Fruit fly (Drosophila melanogaster) whole organism, embryonic: ENCODE results near the gene Rh5.

Experiments used
- Atf6 ChIP-seq: fragments of 200-800 bp; sonication (Bioruptor generic); IDR thresholded peaks from 2 replicates; pipeline ENCODE4 v1.3.6; 2022; ENCODE audit warnings: missing biosample characterization, missing genetic modification characterization
- CG11695 ChIP-seq: fragments of 200-800 bp; sonication (Bioruptor generic); IDR thresholded peaks from 3 replicates; pipeline ENCODE4 v1.3.6; 2022; ENCODE audit warnings: missing biosample characterization, missing genetic modification characterization
- CG14710 ChIP-seq: fragments of 200-800 bp; sonication (Bioruptor generic); optimal IDR thresholded peaks from 3 replicates; lab custom pipeline; 2019; ENCODE audit warnings: missing biosample characterization, mild to moderate bottlenecking, missing genetic modification characterization, moderate library complexity
- CG15601 ChIP-seq: fragments of 200-800 bp; sonication (Bioruptor generic); optimal IDR thresholded peaks from 3 replicates; lab custom pipeline; 2019; ENCODE audit warnings: missing biosample characterization, mild to moderate bottlenecking, missing genetic modification characterization, moderate library complexity
- CG18476 ChIP-seq: fragments of 200-800 bp; sonication (Bioruptor generic); optimal IDR thresholded peaks from 2 replicates; lab custom pipeline; 2016; ENCODE audit warnings: missing biosample characterization, mild to moderate bottlenecking, missing genetic modification characterization
- CG18619 ChIP-seq: fragments of 200-800 bp; sonication (Bioruptor generic); optimal IDR thresholded peaks from 3 replicates; lab custom pipeline; 2017; ENCODE audit warnings: missing biosample characterization, mild to moderate bottlenecking, missing genetic modification characterization
- CG2199 ChIP-seq: fragments of 200-800 bp; sonication (Bioruptor generic); IDR thresholded peaks from 3 replicates; pipeline ENCODE4 v1.3.6; 2022; ENCODE audit warnings: missing biosample characterization, missing genetic modification characterization
- CG31388 ChIP-seq: fragments of 200-800 bp; sonication (Bioruptor generic); optimal IDR thresholded peaks from 2 replicates; lab custom pipeline; 2016; ENCODE audit warnings: missing biosample characterization, missing genetic modification characterization
- CG4360 ChIP-seq: fragments of 200-800 bp; sonication (Bioruptor generic); IDR thresholded peaks from 2 replicates; pipeline ENCODE4 v1.3.6; 2022; ENCODE audit warnings: missing biosample characterization, missing genetic modification characterization
- CG7963 ChIP-seq: fragments of 200-800 bp; sonication (Bioruptor generic); IDR thresholded peaks from 3 replicates; pipeline ENCODE4 v1.3.6; 2022; ENCODE audit warnings: missing biosample characterization, missing genetic modification characterization; ENCODE audit not compliant: partially characterized antibody
- CG8388 ChIP-seq: fragments of 200-800 bp; sonication (Bioruptor generic); optimal IDR thresholded peaks from 2 replicates; lab custom pipeline; 2019; ENCODE audit warnings: missing biosample characterization, mild to moderate bottlenecking, missing genetic modification characterization, moderate library complexity
- CG8924 ChIP-seq: fragments of 200-800 bp; optimal IDR thresholded peaks from 3 replicates; lab custom pipeline; 2019; ENCODE audit warnings: missing biosample characterization, mild to moderate bottlenecking, missing genetic modification characterization, moderate library complexity
- Deaf1 ChIP-seq: fragments of 200-800 bp; optimal IDR thresholded peaks from 3 replicates; lab custom pipeline; 2019; ENCODE audit warnings: missing biosample characterization, mild to moderate bottlenecking, missing genetic modification characterization, moderate library complexity
- Elba2 ChIP-seq: fragments of 200-800 bp; sonication (Bioruptor generic); optimal IDR thresholded peaks from 3 replicates; lab custom pipeline; 2016; ENCODE audit warnings: missing biosample characterization, missing genetic modification characterization
- HLH3B ChIP-seq: fragments of 200-800 bp; sonication (Bioruptor generic); IDR thresholded peaks from 2 replicates; pipeline ENCODE4 v1.3.6; 2022; ENCODE audit warnings: missing biosample characterization, missing genetic modification characterization
- HLHmδ ChIP-seq: fragments of 200-800 bp; sonication (Bioruptor generic); optimal IDR thresholded peaks from 2 replicates; lab custom pipeline; 2018; ENCODE audit warnings: missing biosample characterization, mild to moderate bottlenecking, missing genetic modification characterization, moderate library complexity
- HmgZ ChIP-seq: fragments of 200-800 bp; sonication (Bioruptor generic); optimal IDR thresholded peaks from 2 replicates; lab custom pipeline; 2018; ENCODE audit warnings: missing biosample characterization, mild to moderate bottlenecking, missing genetic modification characterization
- Hmr ChIP-seq: fragments of 200-800 bp; sonication (Bioruptor generic); optimal IDR thresholded peaks from 3 replicates; lab custom pipeline; 2017; ENCODE audit warnings: mild to moderate bottlenecking, missing biosample characterization, missing genetic modification reagents, missing genetic modification characterization
- Hr51 ChIP-seq, 2 experiments: fragments of 200-800 bp; sonication (Bioruptor generic); optimal IDR thresholded peaks; 2 replicates in 1 of 2; 3 replicates in 1 of 2; lab custom pipeline; 2016 to 2018; ENCODE audit warnings: missing biosample characterization in 2 of 2, missing genetic modification characterization in 2 of 2, mild to moderate bottlenecking in 1 of 2, moderate library complexity in 1 of 2
- Kr ChIP-seq: fragments of 200-800 bp; sonication (Bioruptor generic); optimal IDR thresholded peaks from 2 replicates; lab custom pipeline; 2017; ENCODE audit warnings: missing biosample characterization, mild to moderate bottlenecking, missing genetic modification characterization
- MTF-1 ChIP-seq: fragments of 200-800 bp; sonication (Bioruptor generic); optimal IDR thresholded peaks from 2 replicates; lab custom pipeline; 2018; ENCODE audit warnings: missing biosample characterization, mild to moderate bottlenecking, missing genetic modification characterization, borderline replicate concordance
- Opbp ChIP-seq: fragments of 200-800 bp; sonication (Bioruptor generic); IDR thresholded peaks from 3 replicates; pipeline ENCODE4 v1.3.6; 2022; ENCODE audit warnings: missing biosample characterization, missing genetic modification characterization; ENCODE audit not compliant: partially characterized antibody
- PHDP ChIP-seq: fragments of 200-800 bp; sonication (Bioruptor generic); optimal IDR thresholded peaks from 3 replicates; lab custom pipeline; 2018; ENCODE audit warnings: missing biosample characterization, mild to moderate bottlenecking, missing genetic modification characterization, moderate library complexity
- Side ChIP-seq: fragments of 200-800 bp; sonication (Bioruptor generic); optimal IDR thresholded peaks from 2 replicates; lab custom pipeline; 2016; ENCODE audit warnings: missing biosample characterization, missing genetic modification characterization
- Sry-δ ChIP-seq: fragments of 200-800 bp; sonication (Bioruptor generic); optimal IDR thresholded peaks from 2 replicates; lab custom pipeline; 2016; ENCODE audit warnings: missing biosample characterization, missing genetic modification characterization
- Stat92E ChIP-seq, 3 experiments: fragments of >200 bp in 2 of 3; fragments of 200-800 bp in 1 of 3; sonication (Bioruptor generic) in 1 of 3; optimal IDR thresholded peaks; 2 replicates each; lab custom pipeline; 2017 to 2019; ENCODE audit warnings: missing biosample characterization in 3 of 3, missing genetic modification characterization in 3 of 3, mild to moderate bottlenecking in 1 of 3, moderate library complexity in 1 of 3
- TFAM ChIP-seq: fragments of 200-800 bp; sonication (Bioruptor generic); optimal IDR thresholded peaks from 2 replicates; lab custom pipeline; 2017; ENCODE audit warnings: missing biosample characterization, missing genetic modification characterization, inconsistent platforms
- ab ChIP-seq: fragments of 200-800 bp; sonication (Bioruptor generic); optimal IDR thresholded peaks from 2 replicates; lab custom pipeline; 2016; ENCODE audit warnings: missing biosample characterization, missing genetic modification characterization
- abd-A ChIP-seq: fragments of 200-800 bp; sonication (Bioruptor generic); optimal IDR thresholded peaks from 3 replicates; lab custom pipeline; 2019; ENCODE audit warnings: missing biosample characterization, mild to moderate bottlenecking, missing genetic modification characterization, moderate library complexity
- cato ChIP-seq: fragments of 200-800 bp; sonication (Bioruptor generic); optimal IDR thresholded peaks from 2 replicates; lab custom pipeline; 2016; ENCODE audit warnings: missing biosample characterization, missing genetic modification characterization, borderline replicate concordance
- chif ChIP-seq, 2 experiments: fragments of 200-800 bp; sonication (Bioruptor generic); optimal IDR thresholded peaks; 3 replicates each; lab custom pipeline; 2016; ENCODE audit warnings: missing biosample characterization in 2 of 2, missing genetic modification characterization in 2 of 2
- crc ChIP-seq: fragments of 200-800 bp; sonication (Bioruptor generic); optimal IDR thresholded peaks from 2 replicates; lab custom pipeline; 2016; ENCODE audit warnings: missing biosample characterization, missing genetic modification characterization
- gro ChIP-seq: fragments of 200-800 bp; sonication (Bioruptor generic); optimal IDR thresholded peaks from 2 replicates; lab custom pipeline; 2016; ENCODE audit warnings: missing biosample characterization, missing genetic modification characterization
- klu ChIP-seq: fragments of 200-800 bp; sonication (Bioruptor generic); IDR thresholded peaks from 2 replicates; pipeline ENCODE4 v1.3.6; 2022; ENCODE audit warnings: missing biosample characterization, missing genetic modification characterization
- lab ChIP-seq: fragments of 200-800 bp; sonication (Bioruptor generic); optimal IDR thresholded peaks from 3 replicates; lab custom pipeline; 2017; ENCODE audit warnings: missing biosample characterization, missing genetic modification characterization, mild to moderate bottlenecking, moderate library complexity, missing genetic modification reagents
- mirr ChIP-seq: fragments of 200-800 bp; sonication (Bioruptor generic); optimal IDR thresholded peaks from 3 replicates; lab custom pipeline; 2018; ENCODE audit warnings: missing biosample characterization, mild to moderate bottlenecking, missing genetic modification characterization
- nau ChIP-seq: fragments of 200-800 bp; sonication (Bioruptor generic); optimal IDR thresholded peaks from 3 replicates; lab custom pipeline; 2017; ENCODE audit warnings: missing biosample characterization, mild to moderate bottlenecking, missing genetic modification characterization, missing genetic modification reagents
- onecut ChIP-seq: fragments of 200-800 bp; sonication (Bioruptor generic); IDR thresholded peaks from 2 replicates; pipeline ENCODE4 v1.3.6; 2022; ENCODE audit warnings: missing biosample characterization, missing genetic modification characterization
- psq ChIP-seq: fragments of 200-800 bp; sonication (Bioruptor generic); optimal IDR thresholded peaks from 2 replicates; lab custom pipeline; 2017; ENCODE audit warnings: missing biosample characterization, missing genetic modification characterization
- pum ChIP-seq: fragments of 200-800 bp; sonication (Bioruptor generic); optimal IDR thresholded peaks from 2 replicates; lab custom pipeline; 2016; ENCODE audit warnings: missing biosample characterization, missing genetic modification characterization
- repo ChIP-seq: fragments of 200-800 bp; sonication (Bioruptor generic); optimal IDR thresholded peaks from 2 replicates; lab custom pipeline; 2016; ENCODE audit warnings: missing biosample characterization, missing genetic modification characterization
- sisA ChIP-seq: fragments of 200-800 bp; sonication (Bioruptor generic); IDR thresholded peaks from 2 replicates; pipeline ENCODE4 v1.3.6; 2022; ENCODE audit warnings: missing biosample characterization, missing genetic modification characterization
- so ChIP-seq: fragments of 200-800 bp; sonication (Bioruptor generic); IDR thresholded peaks from 3 replicates; pipeline ENCODE4 v1.3.6; 2022; ENCODE audit warnings: missing biosample characterization, missing genetic modification characterization
- sqz ChIP-seq: fragments of 200-800 bp; sonication (Bioruptor generic); optimal IDR thresholded peaks from 3 replicates; lab custom pipeline; 2018; ENCODE audit warnings: missing biosample characterization, mild to moderate bottlenecking, missing genetic modification characterization
- tll ChIP-seq, 2 experiments: fragments of 200-800 bp in 1 of 2; fragments of >200 bp in 1 of 2; sonication (Bioruptor generic) in 1 of 2; optimal IDR thresholded peaks; 2 replicates each; lab custom pipeline; 2017 to 2019; ENCODE audit warnings: missing biosample characterization in 2 of 2, missing genetic modification characterization in 2 of 2, mild to moderate bottlenecking in 1 of 2, moderate library complexity in 1 of 2
- twi ChIP-seq: fragments of 200-800 bp; optimal IDR thresholded peaks from 2 replicates; lab custom pipeline; 2019; ENCODE audit warnings: missing biosample characterization, mild to moderate bottlenecking, missing genetic modification characterization, moderate library complexity
- vvl ChIP-seq: fragments of 200-800 bp; sonication (Bioruptor generic); IDR thresholded peaks from 2 replicates; pipeline ENCODE4 v1.3.6; 2022; ENCODE audit warnings: missing biosample characterization, missing genetic modification characterization
- wek ChIP-seq: fragments of 200-800 bp; sonication (Bioruptor generic); optimal IDR thresholded peaks from 3 replicates; lab custom pipeline; 2018; ENCODE audit warnings: missing biosample characterization, mild to moderate bottlenecking, missing genetic modification characterization, moderate library complexity

Rh5 gene

DNA sequence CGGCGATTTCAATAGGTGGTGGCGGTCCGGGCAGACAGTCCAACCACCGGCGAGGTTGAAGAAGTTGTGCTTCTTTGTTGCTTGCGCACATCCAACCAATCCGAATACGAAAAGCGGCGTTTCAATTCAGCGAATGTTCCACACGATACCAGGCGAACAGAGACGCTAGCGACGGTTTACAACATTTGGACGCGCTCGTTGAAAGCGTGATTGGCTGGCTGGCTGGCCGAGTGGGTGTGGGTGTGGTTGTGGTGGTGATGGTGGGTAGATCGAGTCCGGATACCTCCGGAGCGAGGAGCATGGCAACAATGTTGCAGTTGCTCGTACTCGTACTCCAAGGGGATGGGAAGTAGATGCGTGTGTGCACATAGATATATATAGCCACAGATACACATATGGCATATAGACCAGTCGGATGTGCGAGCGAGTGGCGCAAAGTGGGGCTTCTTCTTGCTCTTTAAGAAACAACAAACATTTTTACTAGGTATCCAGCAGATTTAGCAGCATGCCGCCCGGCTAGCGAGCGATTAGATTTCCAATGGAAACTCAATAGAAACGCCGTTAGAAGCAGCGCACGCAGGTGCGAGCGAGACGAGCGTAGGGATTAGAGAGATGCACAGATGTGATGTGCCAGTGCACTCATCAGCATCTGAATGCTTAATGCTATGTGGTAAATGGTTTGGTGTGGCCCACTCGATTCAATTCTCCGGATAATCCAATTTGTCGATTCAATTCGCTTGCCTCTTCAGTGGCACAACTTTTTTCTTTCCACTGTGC, 2.3 kb downstream of the Rh5 start (continued):
- TF ChIP-seq chif (GFP tag; optimal IDR thresholded peaks at IDR 0.05; lab: Kevin White, UChicago) (no peak), twi (peak; percentile 86), CG18476 (GFP tag; lab: Kevin White, UChicago) (no peak), ab (peak; percentile 84), crc (GFP tag; lab: Kevin White, UChicago) (no peak), sqz (peak; percentile 50), CG7963 (GFP tag; lab: Robert Waterston, UW) (no peak), TFAM (GFP tag; lab: Kevin White, UChicago) (no peak), CG14710 (tag; lab: Kevin White, UChicago) (no peak), MTF-1 (GFP tag; lab: Kevin White, UChicago) (peak; percentile 58), CG15601 (peak; percentile 100), Sry-δ (GFP tag; lab: Kevin White, UChicago) (no peak), CG8388 (GFP tag; lab: Kevin White, UChicago) (peak; percentile 16), Side (GFP tag; lab: Kevin White, UChicago) (peak; percentile 56), Elba2 (GFP tag; lab: Kevin White, UChicago) (peak; percentile 100), Hmr (peak; percentile 84), CG11695 (GFP tag; lab: Robert Waterston, UW) (no peak), wek (peak; percentile 43), pum (GFP tag; lab: Kevin White, UChicago) (no peak), Atf6 (no peak), HmgZ (tag; lab: Kevin White, UChicago) (peak; percentile 76), cato (GFP tag; lab: Kevin White, UChicago) (no peak), CG2199 (no peak), Stat92E (GFP tag; optimal IDR thresholded peaks at IDR 0.05; lab: Kevin White, UChicago) (peak in 1 of 3 experiments; percentile 13), so (GFP tag; lab: Robert Waterston, UW) (no peak), vvl (GFP tag; lab: Robert Waterston, UW) (no peak), CG4360 (GFP tag; lab: Robert Waterston, UW) (no peak), nau (GFP tag; lab: Kevin White, UChicago) (peak; percentile 18), Hr51 (GFP tag; optimal IDR thresholded peaks at IDR 0.05; lab: Kevin White, UChicago) (peak in 1 of 2 experiments; percentile 44), CG8924 (tag; lab: Kevin White, UChicago) (peak; percentile 67), repo (GFP tag; lab: Kevin White, UChicago) (peak; percentile 19), abd-A (tag; lab: Kevin White, UChicago) (peak; percentile 87), Opbp (GFP tag; lab: Robert Waterston, UW) (no peak), mirr (peak; percentile 73), CG31388 (GFP tag; lab: Kevin White, UChicago) (no peak), Deaf1 (tag; lab: Kevin White, UChicago) (peak; percentile 79), gro (GFP tag; lab: Kevin White, UChicago) (peak; percentile 53), HLH3B (GFP tag; lab: Robert Waterston, UW) (no peak), lab (GFP tag; lab: Kevin White, UChicago) (peak; percentile 45), klu (GFP tag; lab: Robert Waterston, UW) (no peak), tll (GFP tag; optimal IDR thresholded peaks at IDR 0.05; lab: Kevin White, UChicago) (peak in 1 of 2 experiments; percentile 37), sisA (no peak), PHDP (no peak), psq (no peak), HLHmδ (GFP tag; lab: Kevin White, UChicago) (peak; percentile 68), Kr (peak; percentile 13), onecut (GFP tag; lab: Robert Waterston, UW) (peak; percentile 63), CG18619 (no peak)
